Fruit fly (Drosophila melanogaster): ENCODE results near the gene CG6168.

The CG6168 gene

DNA sequence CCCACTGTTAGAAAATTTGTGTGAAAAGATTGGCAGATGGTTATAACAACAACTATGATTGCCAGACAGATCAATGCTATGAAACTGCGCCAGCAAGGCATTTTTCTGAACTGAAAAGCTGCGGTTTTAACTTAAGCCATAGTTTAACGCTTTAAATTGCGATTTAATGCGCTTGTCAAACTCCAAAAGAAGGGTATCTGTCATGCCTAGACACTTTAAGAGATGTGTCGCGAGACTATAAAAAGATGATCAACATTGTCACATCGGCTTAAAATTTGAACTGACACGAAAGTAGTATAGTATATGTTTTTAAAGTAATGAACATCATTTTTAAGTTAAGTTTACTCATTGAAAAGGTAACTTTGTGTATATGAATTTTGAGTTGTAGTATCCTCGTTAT lies at the start of gene CG6168:
Gene CG6168 (minus strand): TSS at position 101 of the 400 bp plus-strand sequence.
- TF ChIP-seq CG10631 (GFP tag; optimal IDR thresholded peaks at IDR 0.05), result no peak
- TF ChIP-seq dsx (GFP tag; optimal IDR thresholded peaks at IDR 0.05; ENCODE audit: poor library complexity, severe bottlenecking), result no peak
- no peak for TF ChIP-seq CG10669 (GFP tag; optimal IDR thresholded peaks at IDR 0.05)
- no peak for TF ChIP-seq dac (GFP tag; optimal IDR thresholded peaks at IDR 0.05)
- TF ChIP-seq Lpt (GFP tag; optimal IDR thresholded peaks at IDR 0.05), result no peak
- no peak for TF ChIP-seq OdsH (GFP tag; optimal IDR thresholded peaks at IDR 0.05)
- no peak for TF ChIP-seq fd85E (GFP tag; optimal IDR thresholded peaks at IDR 0.05)

DNA sequence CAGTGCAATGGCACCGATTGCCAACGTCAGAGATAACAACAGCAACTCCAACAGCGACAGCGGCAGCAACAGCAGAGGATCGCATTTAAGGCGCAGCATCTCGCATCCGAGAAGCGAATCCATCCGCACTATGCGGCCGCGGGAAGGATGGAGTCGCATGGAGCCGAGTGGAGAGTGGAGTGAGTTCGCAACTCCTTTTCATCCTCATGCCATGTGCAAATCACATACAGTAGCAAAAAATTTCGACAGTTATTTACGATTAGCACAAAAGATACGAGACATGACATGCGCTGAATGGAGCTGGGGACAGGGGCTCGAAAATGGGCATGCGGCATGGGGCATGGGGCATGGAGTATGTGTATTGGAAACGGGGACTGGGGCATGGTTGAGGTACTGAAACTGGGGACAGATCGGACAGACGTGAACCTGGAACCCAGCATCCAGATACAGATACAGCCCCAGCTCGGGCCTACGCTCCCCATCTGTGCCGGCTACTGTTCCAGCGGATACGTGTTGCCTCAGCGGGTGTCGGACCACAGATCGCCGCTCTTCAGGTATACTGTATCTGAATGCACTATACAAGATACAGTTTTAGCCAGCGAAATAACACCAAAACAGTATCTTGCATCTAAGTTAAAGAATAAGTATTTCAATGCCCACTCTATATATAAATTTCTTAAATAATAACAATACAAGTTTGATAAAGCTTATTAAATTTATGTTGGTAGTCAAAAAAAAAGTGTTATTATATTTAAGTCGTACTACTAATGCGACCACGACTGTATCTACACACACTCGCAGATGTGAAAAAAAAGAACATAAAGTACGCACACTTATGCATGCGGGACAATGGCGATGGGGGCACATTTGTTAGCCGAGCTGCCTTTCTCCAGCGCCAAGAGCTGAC lies 48.5 kb upstream of the CG6168 start:
- TF ChIP-seq CG15336 (GFP tag; IDR thresholded peaks at IDR 0.05) (peak; percentile 81), Hr39 (GFP tag; optimal IDR thresholded peaks at IDR 0.05) (peak; percentile 16), topi (GFP tag; optimal IDR thresholded peaks at IDR 0.05) (peak; percentile 72), Eip75B (GFP tag; optimal IDR thresholded peaks at IDR 0.05) (peak; percentile 65), achi (GFP tag; optimal IDR thresholded peaks at IDR 0.05) (peak; percentile 75), CG6276 (GFP tag; optimal IDR thresholded peaks at IDR 0.05) (peak; percentile 85), CG11762 (GFP tag; optimal IDR thresholded peaks at IDR 0.05; ENCODE audit: insufficient read depth) (peak; percentile 73), CG4318 (GFP tag; optimal IDR thresholded peaks at IDR 0.05) (peak; percentile 35), Smox (GFP tag; optimal IDR thresholded peaks at IDR 0.05) (peak; percentile 75), salr (GFP tag; optimal IDR thresholded peaks at IDR 0.05) (peak; percentile 43 to 78), net (GFP tag; optimal IDR thresholded peaks at IDR 0.05) (peak; percentile 71), CG10669 (GFP tag; optimal IDR thresholded peaks at IDR 0.05) (peak; percentile 88), Ets96B (tag; optimal IDR thresholded peaks at IDR 0.05) (peak; percentile 91), CG6808 (GFP tag; optimal IDR thresholded peaks at IDR 0.05) (peak; percentile 89), CG8119 (GFP tag; IDR thresholded peaks at IDR 0.05) (peak; percentile 84), fd85E (GFP tag; optimal IDR thresholded peaks at IDR 0.05) (peak; percentile 53), lz (GFP tag; optimal IDR thresholded peaks at IDR 0.05) (peak; percentile 57), Sox14 (GFP tag; optimal IDR thresholded peaks at IDR 0.05) (peak; percentile 66), spab (GFP tag; optimal IDR thresholded peaks at IDR 0.05) (peak; percentile 88), Blimp-1 (GFP tag; optimal IDR thresholded peaks at IDR 0.05) (peak; percentile 64), Gug (GFP tag; IDR thresholded peaks at IDR 0.05) (peak; percentile 55), CG8319 (GFP tag; optimal IDR thresholded peaks at IDR 0.05) (peak; percentile 61), CG10631 (GFP tag; optimal IDR thresholded peaks at IDR 0.05) (peak; percentile 84), CG3919 (GFP tag; optimal IDR thresholded peaks at IDR 0.05) (peak; percentile 90), CG6163 (GFP tag; IDR thresholded peaks at IDR 0.05) (peak; percentile 89), fkh (GFP tag; optimal IDR thresholded peaks at IDR 0.05) (no peak), CG9139 (GFP tag; optimal IDR thresholded peaks at IDR 0.05) (peak; percentile 28), svp (GFP tag) (peak; percentile 84), eg (GFP tag; IDR thresholded peaks at IDR 0.05) (peak; percentile 76), CG6792 (GFP tag; optimal IDR thresholded peaks at IDR 0.05) (peak; percentile 78), dsx (GFP tag; optimal IDR thresholded peaks at IDR 0.05; ENCODE audit: poor library complexity, severe bottlenecking) (peak; percentile 74), Met (GFP tag; optimal IDR thresholded peaks at IDR 0.05) (peak; percentile 73), CG3032 (tag; optimal IDR thresholded peaks at IDR 0.05) (peak; percentile 91), CG31627 (GFP tag; optimal IDR thresholded peaks at IDR 0.05) (peak; percentile 27), Lpt (GFP tag; optimal IDR thresholded peaks at IDR 0.05) (peak; percentile 70), fd59A (GFP tag; optimal IDR thresholded peaks at IDR 0.05) (peak; percentile 81), Ets21C (GFP tag; optimal IDR thresholded peaks at IDR 0.05) (peak; percentile 29), CG32006 (GFP tag; optimal IDR thresholded peaks at IDR 0.05) (peak; percentile 78), Sox102F (GFP tag; optimal IDR thresholded peaks at IDR 0.05) (peak; percentile 47), Eip93F (GFP tag; optimal IDR thresholded peaks at IDR 0.05) (peak; percentile 37), Eip78C (GFP tag) (peak; percentile 94), CG16779 (tag; optimal IDR thresholded peaks at IDR 0.05) (peak; percentile 55), CG11902 (GFP tag; optimal IDR thresholded peaks at IDR 0.05) (peak; percentile 67), pdm3 (GFP tag; optimal IDR thresholded peaks at IDR 0.05) (peak; percentile 76), CG11294 (GFP tag; IDR thresholded peaks at IDR 0.05) (peak; percentile 63; the same call in 1 of the 2 replicates)
